Fruit fly (Drosophila melanogaster) whole organism, embryonic: ENCODE data around the gene Or9a.

Experiments
- Asciz ChIP-seq: fragments of 200-800 bp; sonication (Bioruptor generic); optimal IDR thresholded peaks from 2 replicates; lab custom pipeline; 2017; ENCODE audit warnings: missing biosample characterization, mild to moderate bottlenecking, missing genetic modification characterization, missing genetic modification reagents
- CG10267 ChIP-seq: fragments of 200-800 bp; sonication (Bioruptor generic); optimal IDR thresholded peaks from 2 replicates; lab custom pipeline; 2018; ENCODE audit warnings: missing biosample characterization, mild to moderate bottlenecking, missing genetic modification characterization, moderate library complexity
- CG12219 ChIP-seq: fragments of 200-800 bp; sonication (Bioruptor generic); optimal IDR thresholded peaks from 3 replicates; lab custom pipeline; 2018; ENCODE audit warnings: missing biosample characterization, mild to moderate bottlenecking, missing genetic modification characterization
- CG1233 ChIP-seq: fragments of 200-800 bp; sonication (Bioruptor generic); optimal IDR thresholded peaks from 4 replicates; lab custom pipeline; 2018; ENCODE audit warnings: missing biosample characterization, mild to moderate bottlenecking, missing genetic modification characterization
- CG12391 ChIP-seq: fragments of 200-800 bp; sonication (Bioruptor generic); optimal IDR thresholded peaks from 3 replicates; lab custom pipeline; 2018; ENCODE audit warnings: missing biosample characterization, mild to moderate bottlenecking, missing genetic modification characterization, moderate library complexity
- CG12942 ChIP-seq: fragments of 200-800 bp; sonication (Bioruptor generic); optimal IDR thresholded peaks from 3 replicates; lab custom pipeline; 2016; ENCODE audit warnings: missing biosample characterization, missing genetic modification characterization
- CG15696 ChIP-seq: fragments of 200-800 bp; sonication (Bioruptor generic); optimal IDR thresholded peaks from 2 replicates; lab custom pipeline; 2019; ENCODE audit warnings: missing biosample characterization, mild to moderate bottlenecking, missing genetic modification characterization, moderate library complexity
- CG17361 ChIP-seq: fragments of 200-800 bp; sonication (Bioruptor generic); IDR thresholded peaks from 3 replicates; pipeline ENCODE4 v1.3.6; 2022; ENCODE audit warnings: missing biosample characterization, missing genetic modification characterization
- CG17829 ChIP-seq: fragments of 200-800 bp; optimal IDR thresholded peaks from 2 replicates; lab custom pipeline; 2019; ENCODE audit warnings: missing biosample characterization, mild to moderate bottlenecking, missing genetic modification characterization, moderate library complexity
- CG18476 ChIP-seq: fragments of 200-800 bp; sonication (Bioruptor generic); optimal IDR thresholded peaks from 2 replicates; lab custom pipeline; 2016; ENCODE audit warnings: missing biosample characterization, mild to moderate bottlenecking, missing genetic modification characterization
- CG34376 ChIP-seq: fragments of 200-800 bp; sonication (Bioruptor generic); optimal IDR thresholded peaks from 2 replicates; lab custom pipeline; 2018; ENCODE audit warnings: missing biosample characterization, mild to moderate bottlenecking, missing genetic modification characterization
- CG5953 ChIP-seq: fragments of 200-800 bp; sonication (Bioruptor generic); IDR thresholded peaks from 2 replicates; pipeline ENCODE4 v1.3.6; 2022; ENCODE audit warnings: missing biosample characterization, missing genetic modification characterization
- CG6175 ChIP-seq: fragments of 200-800 bp; sonication (Bioruptor generic); IDR thresholded peaks from 3 replicates; pipeline ENCODE4 v1.3.6; 2022; ENCODE audit warnings: missing biosample characterization, missing genetic modification characterization
- CG6254 ChIP-seq: fragments of 200-800 bp; sonication (Bioruptor generic); optimal IDR thresholded peaks from 3 replicates; lab custom pipeline; 2017; ENCODE audit warnings: mild to moderate bottlenecking, missing biosample characterization, missing genetic modification reagents, missing genetic modification characterization
- CG7963 ChIP-seq: fragments of 200-800 bp; sonication (Bioruptor generic); IDR thresholded peaks from 3 replicates; pipeline ENCODE4 v1.3.6; 2022; ENCODE audit warnings: missing biosample characterization, missing genetic modification characterization; ENCODE audit not compliant: partially characterized antibody
- CG8281 ChIP-seq: fragments of 200-800 bp; sonication (Bioruptor generic); optimal IDR thresholded peaks from 2 replicates; lab custom pipeline; 2018; ENCODE audit warnings: missing biosample characterization, mild to moderate bottlenecking, missing genetic modification characterization, moderate library complexity
- CG8388 ChIP-seq: fragments of 200-800 bp; sonication (Bioruptor generic); optimal IDR thresholded peaks from 2 replicates; lab custom pipeline; 2019; ENCODE audit warnings: missing biosample characterization, mild to moderate bottlenecking, missing genetic modification characterization, moderate library complexity
- CG9609 ChIP-seq: fragments of 200-800 bp; sonication (Bioruptor generic); optimal IDR thresholded peaks from 3 replicates; lab custom pipeline; 2016; ENCODE audit warnings: missing biosample characterization, missing genetic modification characterization
- Dfd ChIP-seq, 2 experiments: fragments of >200 bp; optimal IDR thresholded peaks; 2 replicates each; lab custom pipeline; 2017; ENCODE audit warnings: missing biosample characterization in 2 of 2, missing genetic modification characterization in 2 of 2
- Ets97D ChIP-seq: fragments of 200-800 bp; sonication (Bioruptor generic); optimal IDR thresholded peaks from 3 replicates; lab custom pipeline; 2016; ENCODE audit warnings: missing biosample characterization, missing genetic modification characterization
- Fer2 ChIP-seq: fragments of 200-800 bp; sonication (Bioruptor generic); optimal IDR thresholded peaks from 2 replicates; lab custom pipeline; 2018; ENCODE audit warnings: missing biosample characterization, mild to moderate bottlenecking, missing genetic modification characterization, moderate library complexity
- Gsc ChIP-seq: fragments of 200-800 bp; sonication (Bioruptor generic); IDR thresholded peaks from 2 replicates; pipeline ENCODE4 v1.3.6; 2022; ENCODE audit warnings: missing biosample characterization, missing genetic modification characterization
- Gug ChIP-seq: fragments of 200-800 bp; sonication (Bioruptor generic); IDR thresholded peaks from 4 replicates; pipeline ENCODE4 v1.3.6; 2022; ENCODE audit warnings: missing biosample characterization, missing genetic modification characterization
- HLHmδ ChIP-seq: fragments of 200-800 bp; sonication (Bioruptor generic); optimal IDR thresholded peaks from 2 replicates; lab custom pipeline; 2018; ENCODE audit warnings: missing biosample characterization, mild to moderate bottlenecking, missing genetic modification characterization, moderate library complexity
- HmgD ChIP-seq: fragments of 200-800 bp; sonication (Bioruptor generic); optimal IDR thresholded peaks from 3 replicates; lab custom pipeline; 2016; ENCODE audit warnings: missing biosample characterization, missing genetic modification characterization
- Hr39 ChIP-seq: fragments of >200 bp; optimal IDR thresholded peaks from 2 replicates; lab custom pipeline; 2017
- Mad ChIP-seq: fragments of 200-800 bp; sonication (Bioruptor generic); optimal IDR thresholded peaks from 2 replicates; lab custom pipeline; 2016; ENCODE audit warnings: missing biosample characterization, missing genetic modification characterization
- Nf-YB ChIP-seq: fragments of 200-800 bp; sonication (Bioruptor generic); optimal IDR thresholded peaks from 3 replicates; lab custom pipeline; 2019; ENCODE audit warnings: missing biosample characterization, mild to moderate bottlenecking, missing genetic modification characterization, moderate library complexity
- Oaz ChIP-seq: fragments of 200-800 bp; sonication (Bioruptor generic); IDR thresholded peaks from 2 replicates; pipeline ENCODE4 v1.3.6; 2022; ENCODE audit warnings: missing biosample characterization, missing genetic modification characterization
- Opbp ChIP-seq: fragments of 200-800 bp; sonication (Bioruptor generic); IDR thresholded peaks from 3 replicates; pipeline ENCODE4 v1.3.6; 2022; ENCODE audit warnings: missing biosample characterization, missing genetic modification characterization; ENCODE audit not compliant: partially characterized antibody
- Rx ChIP-seq: fragments of 200-800 bp; sonication (Bioruptor generic); IDR thresholded peaks from 2 replicates; pipeline ENCODE4 v1.3.6; 2022; ENCODE audit warnings: missing biosample characterization, missing genetic modification characterization
- Sin3A ChIP-seq: fragments of >200 bp; optimal IDR thresholded peaks from 2 replicates; lab custom pipeline; 2018
- Vsx1 ChIP-seq: fragments of 200-800 bp; sonication (Bioruptor generic); optimal IDR thresholded peaks from 2 replicates; lab custom pipeline; 2017; ENCODE audit warnings: missing biosample characterization, mild to moderate bottlenecking, missing genetic modification characterization, missing genetic modification reagents
- bab2 ChIP-seq: fragments of 200-800 bp; sonication (Bioruptor generic); optimal IDR thresholded peaks from 2 replicates; lab custom pipeline; 2016; ENCODE audit warnings: missing biosample characterization, missing genetic modification characterization
- cas ChIP-seq: fragments of 200-800 bp; sonication (Bioruptor generic); IDR thresholded peaks from 2 replicates; pipeline ENCODE4 v1.3.6; 2022; ENCODE audit warnings: missing biosample characterization, missing genetic modification characterization
- dmrt99B ChIP-seq: fragments of 200-800 bp; sonication (Bioruptor generic); optimal IDR thresholded peaks from 2 replicates; lab custom pipeline; 2018; ENCODE audit warnings: missing biosample characterization, mild to moderate bottlenecking, missing genetic modification characterization, moderate library complexity
- fru ChIP-seq: fragments of >200 bp; optimal IDR thresholded peaks from 2 replicates; lab custom pipeline; 2017
- klu ChIP-seq: fragments of 200-800 bp; sonication (Bioruptor generic); IDR thresholded peaks from 2 replicates; pipeline ENCODE4 v1.3.6; 2022; ENCODE audit warnings: missing biosample characterization, missing genetic modification characterization
- lov ChIP-seq, 2 experiments: fragments of 200-800 bp in 1 of 2; fragments of >200 bp in 1 of 2; sonication (Bioruptor generic) in 1 of 2; IDR thresholded peaks in 1 of 2; optimal IDR thresholded peaks in 1 of 2; 2 replicates in 1 of 2; 3 replicates in 1 of 2; pipeline versions ENCODE4 v1.3.6 to Lab custom; 2017 to 2022; ENCODE audit warnings: missing biosample characterization in 1 of 2, missing genetic modification characterization in 1 of 2
- nmo ChIP-seq: fragments of 200-800 bp; sonication (Bioruptor generic); optimal IDR thresholded peaks from 2 replicates; lab custom pipeline; 2018; ENCODE audit warnings: missing biosample characterization, mild to moderate bottlenecking, missing genetic modification characterization, moderate library complexity
- run ChIP-seq: fragments of 200-800 bp; sonication (Bioruptor generic); optimal IDR thresholded peaks from 3 replicates; lab custom pipeline; 2018; ENCODE audit warnings: missing biosample characterization, mild to moderate bottlenecking, missing genetic modification characterization
- schlank ChIP-seq: fragments of 200-800 bp; sonication (Bioruptor generic); optimal IDR thresholded peaks from 2 replicates; lab custom pipeline; 2018; ENCODE audit warnings: missing biosample characterization, mild to moderate bottlenecking, missing genetic modification characterization
- shn ChIP-seq: fragments of 200-800 bp; sonication (Bioruptor generic); optimal IDR thresholded peaks from 3 replicates; lab custom pipeline; 2016; ENCODE audit warnings: missing biosample characterization, missing genetic modification characterization
- sisA ChIP-seq: fragments of 200-800 bp; sonication (Bioruptor generic); IDR thresholded peaks from 2 replicates; pipeline ENCODE4 v1.3.6; 2022; ENCODE audit warnings: missing biosample characterization, missing genetic modification characterization
- slp2 ChIP-seq: fragments of 200-800 bp; sonication (Bioruptor generic); optimal IDR thresholded peaks from 2 replicates; lab custom pipeline; 2016; ENCODE audit warnings: missing biosample characterization, missing genetic modification characterization
- sqz ChIP-seq: fragments of 200-800 bp; sonication (Bioruptor generic); optimal IDR thresholded peaks from 3 replicates; lab custom pipeline; 2018; ENCODE audit warnings: missing biosample characterization, mild to moderate bottlenecking, missing genetic modification characterization
- stwl ChIP-seq: fragments of 200-800 bp; sonication (Bioruptor generic); optimal IDR thresholded peaks from 3 replicates; lab custom pipeline; 2018; ENCODE audit warnings: missing biosample characterization, mild to moderate bottlenecking, missing genetic modification characterization, moderate library complexity
- tin ChIP-seq: fragments of 200-800 bp; sonication (Bioruptor generic); optimal IDR thresholded peaks from 3 replicates; lab custom pipeline; 2016; ENCODE audit warnings: missing biosample characterization, missing genetic modification characterization
- wdn ChIP-seq: fragments of 200-800 bp; sonication (Bioruptor generic); IDR thresholded peaks from 2 replicates; pipeline ENCODE4 v1.3.6; 2022; ENCODE audit warnings: missing biosample characterization, missing genetic modification characterization
- z ChIP-seq: fragments of 200-800 bp; sonication (Bioruptor generic); IDR thresholded peaks from 3 replicates; pipeline ENCODE4 v1.3.6; 2022; ENCODE audit warnings: missing biosample characterization, missing genetic modification characterization
- zfh1 ChIP-seq: fragments of 200-800 bp; sonication (Bioruptor generic); IDR thresholded peaks from 3 replicates; pipeline ENCODE4 v1.3.6; 2022; ENCODE audit warnings: missing biosample characterization, missing genetic modification characterization

Or9a gene

DNA sequence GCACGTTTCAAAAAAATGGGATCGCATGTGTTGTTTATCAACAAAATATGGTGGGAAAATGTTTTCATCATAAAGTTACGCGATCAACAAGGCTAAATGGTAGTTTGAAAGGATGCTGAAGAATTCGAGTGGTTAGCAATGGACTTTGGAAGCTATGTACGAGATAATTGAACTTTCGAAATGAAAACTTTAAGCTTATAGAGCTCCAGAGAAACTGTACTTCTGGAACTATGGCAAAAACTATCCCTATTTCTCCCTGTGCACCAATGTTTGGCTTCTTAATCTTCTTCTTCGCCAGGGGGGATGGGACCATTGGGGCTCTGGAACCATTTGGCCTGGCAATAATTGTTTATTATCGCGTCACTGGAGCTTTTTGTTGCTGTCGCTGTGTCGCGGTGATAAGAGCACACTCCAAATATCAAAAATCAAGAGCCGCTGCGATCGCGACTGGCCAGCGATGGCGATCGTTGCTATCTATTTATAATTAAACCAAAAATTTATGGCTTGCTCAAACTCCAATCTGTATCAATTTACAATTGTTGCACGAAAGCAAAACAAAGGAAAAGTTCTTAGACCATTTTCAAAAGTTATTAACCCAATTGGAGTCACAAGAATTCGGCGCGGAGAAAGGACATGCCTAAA is 28.6 kb upstream of the Or9a start (continued):
- no peak for TF ChIP-seq run
- no peak for TF ChIP-seq CG8281 (tag; lab: Kevin White, UChicago)
- no peak for TF ChIP-seq Dfd (GFP tag; optimal IDR thresholded peaks at IDR 0.05; lab: Kevin White, UChicago)
- TF ChIP-seq stwl (tag; lab: Kevin White, UChicago), result no peak
- TF ChIP-seq Vsx1 (GFP tag; lab: Kevin White, UChicago), result no peak
- TF ChIP-seq CG12219 (GFP tag; lab: Kevin White, UChicago), result no peak
- no peak for TF ChIP-seq Ets97D (GFP tag; lab: Kevin White, UChicago)
- TF ChIP-seq Fer2 (tag; lab: Kevin White, UChicago), result no peak
- TF ChIP-seq CG17361 (GFP tag; lab: Robert Waterston, UW), result peak; percentile 43; the same call in 2 of the 3 replicates
- peak; percentile 76 for TF ChIP-seq CG34376 (GFP tag; lab: Kevin White, UChicago)
- TF ChIP-seq CG10267 (tag; lab: Kevin White, UChicago), result no peak
- TF ChIP-seq zfh1, result no peak
- TF ChIP-seq CG6254 (GFP tag; lab: Kevin White, UChicago), result no peak
- no peak for TF ChIP-seq Nf-YB (GFP tag; lab: Kevin White, UChicago)
- TF ChIP-seq CG12391, result peak; percentile 20
- no peak for TF ChIP-seq lov (optimal IDR thresholded peaks at IDR 0.05; lab: Kevin White, UChicago)
- no peak for TF ChIP-seq lov (GFP tag; IDR thresholded peaks at IDR 0.05; lab: Robert Waterston, UW)
- TF ChIP-seq sisA (GFP tag; lab: Robert Waterston, UW), result no peak
- peak; percentile 14 for TF ChIP-seq CG1233 (GFP tag; lab: Kevin White, UChicago)
- no peak for TF ChIP-seq Mad (GFP tag; lab: Kevin White, UChicago)
- no peak for TF ChIP-seq CG5953 (GFP tag; lab: Robert Waterston, UW)
- no peak for TF ChIP-seq Sin3A (lab: Kevin White, UChicago)
- TF ChIP-seq CG12942, result no peak
- TF ChIP-seq slp2 (GFP tag; lab: Kevin White, UChicago), result no peak
- TF ChIP-seq CG15696, result no peak
- no peak for TF ChIP-seq Gsc (GFP tag; lab: Robert Waterston, UW)
- TF ChIP-seq shn, result peak; percentile 53
- peak; percentile 9 for TF ChIP-seq schlank (tag; lab: Kevin White, UChicago)
- no peak for TF ChIP-seq cas
- peak; percentile 22; the same call in 1 of the 2 replicates for TF ChIP-seq klu (GFP tag; lab: Robert Waterston, UW)
- TF ChIP-seq Hr39 (lab: Kevin White, UChicago), result no peak
- peak; percentile 34 for TF ChIP-seq dmrt99B
- no peak for TF ChIP-seq Asciz
- TF ChIP-seq Oaz (GFP tag; lab: Robert Waterston, UW), result 0 out of 2 replicates have a peak, but pooled peaks have one; percentile 6
- no peak for TF ChIP-seq bab2 (GFP tag; lab: Kevin White, UChicago)
- TF ChIP-seq tin, result no peak
- peak; percentile 21; the same call in 1 of the 4 replicates for TF ChIP-seq Gug (GFP tag; lab: Robert Waterston, UW)
- TF ChIP-seq Opbp, result no peak
- peak; percentile 45; the same call in 1 of the 2 replicates for TF ChIP-seq wdn (GFP tag; lab: Robert Waterston, UW)
- no peak for TF ChIP-seq CG6175 (GFP tag; lab: Robert Waterston, UW)
- no peak for TF ChIP-seq HmgD (GFP tag; lab: Kevin White, UChicago)
- TF ChIP-seq nmo, result peak; percentile 11
- no peak for TF ChIP-seq CG17829 (tag; lab: Kevin White, UChicago)
- no peak for TF ChIP-seq CG18476
- TF ChIP-seq Rx (GFP tag; lab: Robert Waterston, UW), result no peak
- no peak for TF ChIP-seq CG7963
- no peak for TF ChIP-seq sqz (GFP tag; lab: Kevin White, UChicago)
- TF ChIP-seq CG9609 (GFP tag; lab: Kevin White, UChicago), result peak; percentile 11
- no peak for TF ChIP-seq CG8388 (GFP tag; lab: Kevin White, UChicago)
- TF ChIP-seq fru, result no peak
- TF ChIP-seq z (GFP tag; lab: Robert Waterston, UW), result no peak
- TF ChIP-seq HLHmδ (GFP tag; lab: Kevin White, UChicago), result no peak
